Fruit fly (Drosophila melanogaster) whole organism, wandering third instar larva: ENCODE data around the gene mRpL15.

Source experiments
- Abd-B ChIP-seq: fragments of >200 bp; optimal IDR thresholded peaks from 2 replicates; lab custom pipeline; 2017; ENCODE audit warnings: missing biosample characterization, missing genetic modification characterization
- CG32264 ChIP-seq: fragments of 200-800 bp; sonication (Bioruptor generic); optimal IDR thresholded peaks from 2 replicates; lab custom pipeline; 2016; ENCODE audit warnings: missing biosample characterization, missing genetic modification characterization
- CG9705 ChIP-seq: fragments of 200-800 bp; sonication (Bioruptor generic); optimal IDR thresholded peaks from 2 replicates; lab custom pipeline; 2018; ENCODE audit warnings: missing biosample characterization, mild to moderate bottlenecking, missing genetic modification characterization
- CrebA ChIP-seq: fragments of 200-800 bp; sonication (Bioruptor generic); optimal IDR thresholded peaks from 2 replicates; lab custom pipeline; 2016; ENCODE audit warnings: missing biosample characterization, mild to moderate bottlenecking, missing genetic modification characterization, borderline replicate concordance
- Dfd ChIP-seq: fragments of >200 bp; optimal IDR thresholded peaks from 2 replicates; lab custom pipeline; 2017; ENCODE audit warnings: missing biosample characterization, missing genetic modification characterization
- GATAd ChIP-seq: sonication (Bioruptor generic); optimal IDR thresholded peaks from 2 replicates; lab custom pipeline; 2016; ENCODE audit warnings: missing biosample characterization, missing genetic modification characterization
- HLH106 ChIP-seq: fragments of 200-800 bp; optimal IDR thresholded peaks from 3 replicates; lab custom pipeline; 2019; ENCODE audit warnings: missing biosample characterization, mild to moderate bottlenecking, missing genetic modification characterization, moderate library complexity
- Hnf4 ChIP-seq: fragments of 200-800 bp; sonication (Bioruptor generic); optimal IDR thresholded peaks from 2 replicates; lab custom pipeline; 2016; ENCODE audit warnings: missing biosample characterization, mild to moderate bottlenecking, missing genetic modification characterization
- Hr78 ChIP-seq: fragments of >200 bp; optimal IDR thresholded peaks from 2 replicates; lab custom pipeline; 2017; ENCODE audit warnings: missing biosample characterization, missing genetic modification characterization
- Hr83 ChIP-seq: fragments of 200-300 bp; sonication (Bioruptor generic); optimal IDR thresholded peaks from 2 replicates; lab custom pipeline; 2016; ENCODE audit warnings: missing biosample characterization, mild to moderate bottlenecking, missing genetic modification characterization, moderate library complexity; ENCODE audit not compliant: poor library complexity, severe bottlenecking
- Jra ChIP-seq: sonication (Bioruptor generic); optimal IDR thresholded peaks from 2 replicates; lab custom pipeline; 2016; ENCODE audit warnings: missing biosample characterization, missing genetic modification characterization
- Mio ChIP-seq: sonication (Bioruptor generic); optimal IDR thresholded peaks from 2 replicates; lab custom pipeline; 2016; ENCODE audit warnings: missing biosample characterization, missing genetic modification characterization
- Myc ChIP-seq: fragments of >200 bp; optimal IDR thresholded peaks from 2 replicates; lab custom pipeline; 2017
- OdsH ChIP-seq: fragments of 200-800 bp; sonication (Bioruptor generic); optimal IDR thresholded peaks from 2 replicates; lab custom pipeline; 2016; ENCODE audit warnings: missing biosample characterization, mild to moderate bottlenecking, missing genetic modification characterization
- Rel ChIP-seq, 2 experiments: fragments of 200-800 bp; sonication (Bioruptor generic) in 1 of 2; optimal IDR thresholded peaks; 2 replicates in 1 of 2; 3 replicates in 1 of 2; lab custom pipeline; 2016 to 2019; ENCODE audit warnings: mild to moderate bottlenecking in 2 of 2, missing biosample characterization in 2 of 2, missing genetic modification characterization in 2 of 2, moderate library complexity in 1 of 2
- Sp1 ChIP-seq: fragments of 200-800 bp; sonication (Bioruptor generic); optimal IDR thresholded peaks from 3 replicates; lab custom pipeline; 2019; ENCODE audit warnings: missing biosample characterization, mild to moderate bottlenecking, missing genetic modification characterization, moderate library complexity
- Vsx2 ChIP-seq: fragments of 200-300, 225-300 bp; sonication (Bioruptor generic); optimal IDR thresholded peaks from 2 replicates; lab custom pipeline; 2018; ENCODE audit warnings: missing biosample characterization, missing genetic modification characterization; ENCODE audit not compliant: partially characterized antibody
- br ChIP-seq: fragments of 200-800 bp; sonication (Bioruptor generic); optimal IDR thresholded peaks from 2 replicates; lab custom pipeline; 2016; ENCODE audit warnings: missing biosample characterization, missing genetic modification characterization
- brk ChIP-seq: fragments of 200-800 bp; sonication (Bioruptor generic); optimal IDR thresholded peaks from 2 replicates; lab custom pipeline; 2016; ENCODE audit warnings: missing biosample characterization, mild to moderate bottlenecking, missing genetic modification characterization
- dmrt93B ChIP-seq: fragments of 200-800 bp; sonication (Bioruptor generic); optimal IDR thresholded peaks from 2 replicates; lab custom pipeline; 2018; ENCODE audit warnings: missing biosample characterization, mild to moderate bottlenecking, missing genetic modification characterization
- dsf ChIP-seq: sonication (Bioruptor generic); optimal IDR thresholded peaks from 2 replicates; lab custom pipeline; 2016; ENCODE audit warnings: missing biosample characterization, missing genetic modification characterization, borderline replicate concordance
- ey ChIP-seq: fragments of 200-800 bp; sonication (Bioruptor generic); optimal IDR thresholded peaks from 2 replicates; lab custom pipeline; 2016; ENCODE audit warnings: missing biosample characterization, missing genetic modification characterization
- foxo ChIP-seq, 2 experiments: fragments of 200-800 bp; sonication (Bioruptor generic); optimal IDR thresholded peaks; 2 replicates in 1 of 2; 3 replicates in 1 of 2; lab custom pipeline; 2016 to 2017; ENCODE audit warnings: missing biosample characterization in 2 of 2, missing genetic modification characterization in 2 of 2
- fru ChIP-seq: fragments of 200-800 bp; sonication (Bioruptor generic); optimal IDR thresholded peaks from 3 replicates; lab custom pipeline; 2016; ENCODE audit warnings: missing biosample characterization, mild to moderate bottlenecking, missing genetic modification characterization
- h ChIP-seq: fragments of 200-800 bp; sonication (Bioruptor generic); optimal IDR thresholded peaks from 3 replicates; lab custom pipeline; 2016; ENCODE audit warnings: missing biosample characterization, mild to moderate bottlenecking, missing genetic modification characterization
- jim ChIP-seq: fragments of 175-275, 200-325 bp; sonication (Bioruptor generic); optimal IDR thresholded peaks from 2 replicates; lab custom pipeline; 2016; ENCODE audit warnings: missing biosample characterization, mild to moderate bottlenecking, missing genetic modification characterization
- psq ChIP-seq: fragments of 200-800 bp; sonication (Bioruptor generic); optimal IDR thresholded peaks from 3 replicates; lab custom pipeline; 2017; ENCODE audit warnings: missing biosample characterization, mild to moderate bottlenecking, missing genetic modification characterization, moderate library complexity
- rgr ChIP-seq: fragments of 200-800 bp; sonication (Bioruptor generic); optimal IDR thresholded peaks from 3 replicates; lab custom pipeline; 2016; ENCODE audit warnings: missing biosample characterization, mild to moderate bottlenecking, missing genetic modification characterization
- sage ChIP-seq: fragments of 200-800 bp; sonication (Bioruptor generic); optimal IDR thresholded peaks from 2 replicates; lab custom pipeline; 2016; ENCODE audit warnings: missing biosample characterization, mild to moderate bottlenecking, missing genetic modification characterization
- sv ChIP-seq: fragments of 200-800 bp; sonication (Bioruptor generic); optimal IDR thresholded peaks from 3 replicates; lab custom pipeline; 2016; ENCODE audit warnings: missing biosample characterization, missing genetic modification characterization
- tai ChIP-seq: sonication (Bioruptor generic); optimal IDR thresholded peaks from 2 replicates; lab custom pipeline; 2016; ENCODE audit warnings: missing biosample characterization, missing genetic modification characterization
- woc ChIP-seq: sonication (Bioruptor generic); optimal IDR thresholded peaks from 2 replicates; lab custom pipeline; 2016; ENCODE audit warnings: missing biosample characterization, mild to moderate bottlenecking, missing genetic modification characterization

Gene mRpL15

DNA sequence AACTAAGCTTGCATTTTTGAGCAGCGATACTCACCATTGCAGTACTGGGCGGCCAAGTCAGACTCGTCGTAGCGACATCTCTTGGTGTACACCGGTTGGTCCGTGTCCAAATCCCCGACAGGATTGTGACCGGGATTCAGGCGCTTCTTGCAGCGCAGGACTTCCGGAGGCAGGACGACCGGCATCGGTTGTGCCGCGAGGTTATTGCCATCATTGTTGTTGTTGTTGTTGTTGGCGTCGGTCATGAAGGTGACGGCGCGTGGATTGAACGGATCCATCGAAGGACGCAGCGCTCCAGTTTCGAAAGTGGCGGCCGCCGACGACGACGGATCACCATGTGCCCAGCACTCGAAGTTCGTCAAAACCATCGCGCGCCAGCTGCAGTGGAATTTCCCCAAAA, 36.6 kb upstream of the mRpL15 start:
- TF ChIP-seq jim (GFP tag; lab: Kevin White, UChicago) (no peak), dsf (GFP tag; lab: Kevin White, UChicago) (no peak), sv (no peak), Dfd (GFP tag; lab: Kevin White, UChicago) (no peak), ey (GFP tag; lab: Kevin White, UChicago) (no peak), CG9705 (no peak), Vsx2 (GFP tag; lab: Kevin White, UChicago) (no peak), Abd-B (GFP tag; lab: Kevin White, UChicago) (no peak), HLH106 (tag; lab: Kevin White, UChicago) (no peak), h (GFP tag; lab: Kevin White, UChicago) (no peak), Mio (no peak), foxo (GFP tag; optimal IDR thresholded peaks at IDR 0.05; lab: Kevin White, UChicago) (no peak), Hnf4 (GFP tag; lab: Kevin White, UChicago) (no peak), woc (GFP tag; lab: Kevin White, UChicago) (no peak)

- peak; percentile 31 for TF ChIP-seq br (GFP tag; lab: Kevin White, UChicago)
- peak; percentile 19 for TF ChIP-seq brk
- TF ChIP-seq GATAd (GFP tag; lab: Kevin White, UChicago): no peak
- peak; percentile 9 for TF ChIP-seq HLH106 (tag; lab: Kevin White, UChicago)
- TF ChIP-seq Rel (GFP tag; optimal IDR thresholded peaks at IDR 0.05; lab: Kevin White, UChicago): no peak
- peak; percentile 38 for TF ChIP-seq Rel (tag; optimal IDR thresholded peaks at IDR 0.05; lab: Kevin White, UChicago)
- peak; percentile 48 for TF ChIP-seq fru (GFP tag; lab: Kevin White, UChicago)
- peak; percentile 18 for TF ChIP-seq OdsH (GFP tag; lab: Kevin White, UChicago)
- no peak for TF ChIP-seq Myc (lab: Kevin White, UChicago)
- peak; percentile 12 for TF ChIP-seq Hnf4 (GFP tag; lab: Kevin White, UChicago)
- TF ChIP-seq tai (GFP tag; lab: Kevin White, UChicago): peak; percentile 9
- peak in 1 of 2 experiments; percentile 41 for TF ChIP-seq foxo (GFP tag; optimal IDR thresholded peaks at IDR 0.05; lab: Kevin White, UChicago)
- no peak for TF ChIP-seq sv
- TF ChIP-seq psq: no peak
- TF ChIP-seq Hr83 (GFP tag; lab: Kevin White, UChicago): peak; percentile 27
- peak; percentile 21 for TF ChIP-seq h (GFP tag; lab: Kevin White, UChicago)
- peak; percentile 72 for TF ChIP-seq rgr (GFP tag; lab: Kevin White, UChicago)
- peak; percentile 6 for TF ChIP-seq Sp1
Measured at dm6 chr3L:20471499-20472313, 35.7 kb upstream of the mRpL15 start.

DNA sequence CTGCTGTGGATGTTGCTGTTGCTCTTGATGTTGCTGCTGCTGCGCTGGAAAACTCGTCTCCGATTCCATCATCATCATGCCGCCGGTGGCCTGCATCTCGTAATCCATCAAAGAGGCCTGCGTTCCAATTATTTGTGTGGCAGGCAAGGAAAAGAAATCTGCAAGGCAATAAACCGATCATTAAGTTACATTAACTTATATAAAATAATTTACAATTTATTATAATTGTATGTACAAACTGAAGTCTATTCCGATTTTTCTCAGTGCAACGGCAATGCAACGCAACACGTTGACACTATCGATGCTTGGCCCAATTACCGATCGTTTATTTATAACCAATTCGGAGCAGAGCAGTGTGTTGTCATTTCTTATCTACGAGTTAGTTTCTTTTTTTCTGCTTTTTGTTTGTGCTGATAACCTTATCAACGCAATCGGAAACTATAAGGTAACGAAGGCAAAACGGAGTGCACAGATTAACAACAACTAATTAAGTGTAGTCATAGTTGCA, 35.0 kb upstream of the mRpL15 start:
- TF ChIP-seq Hr83 (GFP tag; lab: Kevin White, UChicago) (no peak), Jra (GFP tag; lab: Kevin White, UChicago) (no peak), sage (GFP tag; lab: Kevin White, UChicago) (no peak), GATAd (GFP tag; lab: Kevin White, UChicago) (no peak), HLH106 (tag; lab: Kevin White, UChicago) (no peak), Mio (no peak), CG32264 (GFP tag; lab: Kevin White, UChicago) (no peak), ey (GFP tag; lab: Kevin White, UChicago) (no peak), Abd-B (GFP tag; lab: Kevin White, UChicago) (no peak), tai (GFP tag; lab: Kevin White, UChicago) (no peak), psq (no peak), CrebA (GFP tag; lab: Kevin White, UChicago) (no peak), Vsx2 (GFP tag; lab: Kevin White, UChicago) (no peak), Hnf4 (GFP tag; lab: Kevin White, UChicago) (no peak)

dm6 chr3L:20467433-20467832, 31.4 kb upstream of the mRpL15 start:
- TF ChIP-seq Rel (GFP tag; optimal IDR thresholded peaks at IDR 0.05; lab: Kevin White, UChicago): no peak
- no peak for TF ChIP-seq Rel (tag; optimal IDR thresholded peaks at IDR 0.05; lab: Kevin White, UChicago)
- no peak for TF ChIP-seq woc (GFP tag; lab: Kevin White, UChicago)
- no peak for TF ChIP-seq sv
- no peak for TF ChIP-seq ey (GFP tag; lab: Kevin White, UChicago)
- no peak for TF ChIP-seq tai (GFP tag; lab: Kevin White, UChicago)
- no peak for TF ChIP-seq dmrt93B (GFP tag; lab: Kevin White, UChicago)
- TF ChIP-seq Hr78: no peak
- TF ChIP-seq Jra (GFP tag; lab: Kevin White, UChicago): no peak
